Worm (Caenorhabditis elegans) whole organism, early embryonic: ENCODE results near the gene sre-5.

ENCODE experiments used
- B0310.2 ChIP-seq: sonication (generic microtip); optimal IDR thresholded peaks from 2 replicates; lab custom pipeline; 2016; ENCODE audit warnings: mild to moderate bottlenecking, missing genetic modification characterization, missing compliant biosample characterization
- F13C5.2 ChIP-seq: sonication (generic microtip); optimal IDR thresholded peaks from 2 replicates; lab custom pipeline; 2017; ENCODE audit warnings: mild to moderate bottlenecking, missing genetic modification characterization, inconsistent platforms, missing compliant biosample characterization
- ama-1 ChIP-seq: fragments of 150-350 bp; optimal IDR thresholded peaks from 2 replicates; lab custom pipeline; 2014
- ceh-13 ChIP-seq: fragments of 200-800 bp; sonication (Bioruptor generic); optimal IDR thresholded peaks from 2 replicates; lab custom pipeline; 2018; ENCODE audit warnings: mild to moderate bottlenecking, missing genetic modification characterization, missing compliant biosample characterization
- ceh-36 ChIP-seq: sonication (generic microtip); optimal IDR thresholded peaks from 2 replicates; lab custom pipeline; 2016; ENCODE audit warnings: missing genetic modification characterization, inconsistent platforms, missing compliant biosample characterization
- ets-7 ChIP-seq: sonication (generic microtip); optimal IDR thresholded peaks from 2 replicates; lab custom pipeline; 2016; ENCODE audit warnings: missing genotype, missing genetic modification characterization, missing compliant biosample characterization
- flt-1 ChIP-seq: fragments of 200-800 bp; sonication (Bioruptor generic); IDR thresholded peaks from 2 replicates; pipeline ENCODE4 v1.3.6; 2022; ENCODE audit warnings: missing genetic modification characterization, missing compliant biosample characterization
- hmbx-1 ChIP-seq: sonication (generic microtip); optimal IDR thresholded peaks from 2 replicates; lab custom pipeline; 2016; ENCODE audit warnings: mild to moderate bottlenecking, missing genetic modification characterization, missing compliant biosample characterization
- hmg-4 ChIP-seq: fragments of 200-800 bp; sonication (Bioruptor generic); optimal IDR thresholded peaks from 2 replicates; lab custom pipeline; 2018; ENCODE audit warnings: mild to moderate bottlenecking, missing genetic modification characterization, missing compliant biosample characterization
- pes-1 ChIP-seq: fragments of 200-800 bp; sonication (Bioruptor generic); IDR thresholded peaks from 2 replicates; pipeline ENCODE4 v1.3.6; 2022; ENCODE audit warnings: missing genetic modification reagents, missing genetic modification characterization, missing compliant biosample characterization
- sea-1 ChIP-seq: fragments of 200-800 bp; sonication (Bioruptor generic); conservative IDR thresholded peaks from 2 replicates; pipeline ENCODE4 v1.3.6; 2022; ENCODE audit warnings: missing genetic modification characterization, missing compliant biosample characterization
- tbx-11 ChIP-seq: fragments of 200-800 bp; sonication (Bioruptor generic); IDR thresholded peaks from 2 replicates; pipeline ENCODE4 v1.3.6; 2022; ENCODE audit warnings: missing genetic modification characterization, missing compliant biosample characterization
- tbx-37 ChIP-seq: fragments of 200-800 bp; sonication (Bioruptor generic); conservative IDR thresholded peaks from 2 replicates; pipeline ENCODE4 v1.3.6; 2022; ENCODE audit warnings: missing genetic modification reagents, missing genetic modification characterization, missing compliant biosample characterization
- tra-4 ChIP-seq: sonication (generic microtip); optimal IDR thresholded peaks from 2 replicates; lab custom pipeline; 2017; ENCODE audit warnings: missing genetic modification characterization, missing compliant biosample characterization

DNA sequence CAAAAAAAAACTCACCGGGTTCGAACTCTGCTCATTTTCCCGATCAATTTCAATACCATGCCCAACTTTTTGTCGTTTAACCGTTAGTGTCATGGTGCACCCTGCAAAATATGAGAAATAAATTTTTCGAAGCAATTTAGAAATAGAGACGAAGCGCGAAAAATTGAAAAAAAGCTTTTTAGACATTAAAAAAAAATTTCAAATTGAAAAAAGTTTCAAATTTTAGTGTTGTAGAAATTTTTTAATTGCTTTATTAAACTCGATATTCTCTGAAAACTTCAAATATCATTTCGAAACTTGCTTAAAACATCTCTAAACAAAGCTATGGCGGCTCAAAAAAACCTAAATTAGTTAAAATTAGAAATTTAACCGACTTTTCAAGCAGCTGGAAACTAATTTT is 17.5 kb upstream of the sre-5 start, which contains the start of gene nstp-6:
- TF ChIP-seq ceh-36 (tag; lab: Kevin White, UChicago) (no peak), tra-4 (tag; lab: Kevin White, UChicago) (no peak), hmbx-1 (no peak), hmg-4 (no peak), F13C5.2 (tag; lab: Kevin White, UChicago) (no peak), flt-1 (GFP tag; lab: Robert Waterston, UW) (no peak), ama-1 (no peak), sea-1 (GFP tag; lab: Robert Waterston, UW) (no peak), tbx-11 (GFP tag; lab: Robert Waterston, UW) (no peak), tbx-37 (no peak), ceh-13 (no peak), B0310.2 (tag; lab: Kevin White, UChicago) (no peak), pes-1 (GFP tag; lab: Robert Waterston, UW) (no peak), ets-7 (tag; lab: Kevin White, UChicago) (no peak)
